Fruit fly (Drosophila melanogaster) whole organism, embryonic: ENCODE data around the gene CG5808.

Source experiments
- CG1024 ChIP-seq: fragments of 200-800 bp; sonication (Bioruptor generic); IDR thresholded peaks from 2 replicates; pipeline ENCODE4 v1.3.6; 2022; ENCODE audit warnings: missing biosample characterization, missing genetic modification characterization
- CG10267 ChIP-seq: fragments of 200-800 bp; sonication (Bioruptor generic); optimal IDR thresholded peaks from 2 replicates; lab custom pipeline; 2018; ENCODE audit warnings: missing biosample characterization, mild to moderate bottlenecking, missing genetic modification characterization, moderate library complexity
- CG10654 ChIP-seq: fragments of 200-800 bp; sonication (Bioruptor generic); optimal IDR thresholded peaks from 2 replicates; lab custom pipeline; 2016; ENCODE audit warnings: missing biosample characterization, missing genetic modification characterization
- CG11085 ChIP-seq: fragments of 200-800 bp; sonication (Bioruptor generic); IDR thresholded peaks from 2 replicates; pipeline ENCODE4 v1.3.6; 2022; ENCODE audit warnings: missing biosample characterization, missing genetic modification characterization
- CG14441 ChIP-seq: fragments of 200-800 bp; sonication (Bioruptor generic); IDR thresholded peaks from 2 replicates; pipeline ENCODE4 v1.3.6; 2022; ENCODE audit warnings: missing biosample characterization, missing genetic modification characterization
- CG15269 ChIP-seq: fragments of 200-800 bp; sonication (Bioruptor generic); optimal IDR thresholded peaks from 2 replicates; lab custom pipeline; 2018; ENCODE audit warnings: missing biosample characterization, mild to moderate bottlenecking, missing genetic modification characterization, moderate library complexity
- CG17829 ChIP-seq: fragments of 200-800 bp; optimal IDR thresholded peaks from 2 replicates; lab custom pipeline; 2019; ENCODE audit warnings: missing biosample characterization, mild to moderate bottlenecking, missing genetic modification characterization, moderate library complexity
- CG18011 ChIP-seq: fragments of 200-800 bp; sonication (Bioruptor generic); optimal IDR thresholded peaks from 2 replicates; lab custom pipeline; 2017; ENCODE audit warnings: missing biosample characterization, missing genetic modification characterization, mild to moderate bottlenecking, moderate library complexity, missing genotype
- CG2116 ChIP-seq: fragments of 200-800 bp; sonication (Bioruptor generic); optimal IDR thresholded peaks from 3 replicates; lab custom pipeline; 2018; ENCODE audit warnings: missing biosample characterization, mild to moderate bottlenecking, missing genetic modification characterization
- CG34376 ChIP-seq: fragments of 200-800 bp; sonication (Bioruptor generic); optimal IDR thresholded peaks from 2 replicates; lab custom pipeline; 2018; ENCODE audit warnings: missing biosample characterization, mild to moderate bottlenecking, missing genetic modification characterization
- CG4328 ChIP-seq: fragments of 200-800 bp; sonication (Bioruptor generic); optimal IDR thresholded peaks from 3 replicates; lab custom pipeline; 2017; ENCODE audit warnings: missing biosample characterization, missing genetic modification reagents, missing genetic modification characterization
- CG4820 ChIP-seq: fragments of 200-800 bp; sonication (Bioruptor generic); optimal IDR thresholded peaks from 3 replicates; lab custom pipeline; 2016; ENCODE audit warnings: missing biosample characterization, missing genetic modification characterization
- CG6175 ChIP-seq: fragments of 200-800 bp; sonication (Bioruptor generic); IDR thresholded peaks from 3 replicates; pipeline ENCODE4 v1.3.6; 2022; ENCODE audit warnings: missing biosample characterization, missing genetic modification characterization
- CkIIα-i1 ChIP-seq: fragments of 200-800 bp; sonication (Bioruptor generic); IDR thresholded peaks from 2 replicates; pipeline ENCODE4 v1.3.6; 2022; ENCODE audit warnings: missing biosample characterization, missing genetic modification characterization
- Ets97D ChIP-seq: fragments of 200-800 bp; sonication (Bioruptor generic); optimal IDR thresholded peaks from 3 replicates; lab custom pipeline; 2016; ENCODE audit warnings: missing biosample characterization, missing genetic modification characterization
- Gsc ChIP-seq: fragments of 200-800 bp; sonication (Bioruptor generic); IDR thresholded peaks from 2 replicates; pipeline ENCODE4 v1.3.6; 2022; ENCODE audit warnings: missing biosample characterization, missing genetic modification characterization
- Hr51 ChIP-seq, 2 experiments: fragments of 200-800 bp; sonication (Bioruptor generic); optimal IDR thresholded peaks; 2 replicates in 1 of 2; 3 replicates in 1 of 2; lab custom pipeline; 2016 to 2018; ENCODE audit warnings: missing biosample characterization in 2 of 2, missing genetic modification characterization in 2 of 2, mild to moderate bottlenecking in 1 of 2, moderate library complexity in 1 of 2
- Lhr ChIP-seq: fragments of 200-800 bp; sonication (Bioruptor generic); optimal IDR thresholded peaks from 3 replicates; lab custom pipeline; 2017; ENCODE audit warnings: mild to moderate bottlenecking, missing biosample characterization, missing genetic modification reagents, missing genetic modification characterization
- MESR4 ChIP-seq: fragments of 200-800 bp; sonication (Bioruptor generic); optimal IDR thresholded peaks from 2 replicates; lab custom pipeline; 2018; ENCODE audit warnings: missing biosample characterization, mild to moderate bottlenecking, missing genetic modification characterization, moderate library complexity
- Med ChIP-seq: fragments of 200-800 bp; sonication (Bioruptor generic); peaks from one replicate; lab custom pipeline; 2016; ENCODE audit warnings: missing biosample characterization, missing genetic modification characterization, mild to moderate bottlenecking, inconsistent platforms, moderate library complexity
- Oaz ChIP-seq: fragments of 200-800 bp; sonication (Bioruptor generic); IDR thresholded peaks from 2 replicates; pipeline ENCODE4 v1.3.6; 2022; ENCODE audit warnings: missing biosample characterization, missing genetic modification characterization
- Poxn ChIP-seq: fragments of 200-800 bp; sonication (Bioruptor generic); IDR thresholded peaks from 2 replicates; pipeline ENCODE4 v1.3.6; 2022; ENCODE audit warnings: missing biosample characterization, missing genetic modification characterization
- Scr ChIP-seq: fragments of 200-800 bp; sonication (Bioruptor generic); IDR thresholded peaks from 2 replicates; pipeline ENCODE4 v1.3.6; 2022; ENCODE audit warnings: missing biosample characterization, missing genetic modification characterization; ENCODE audit not compliant: partially characterized antibody
- TFAM ChIP-seq: fragments of 200-800 bp; sonication (Bioruptor generic); optimal IDR thresholded peaks from 2 replicates; lab custom pipeline; 2017; ENCODE audit warnings: missing biosample characterization, missing genetic modification characterization, inconsistent platforms
- ara ChIP-seq: fragments of 200-800 bp; sonication (Bioruptor generic); IDR thresholded peaks from 2 replicates; pipeline ENCODE4 v1.3.6; 2022; ENCODE audit warnings: missing biosample characterization, missing genetic modification characterization
- chinmo ChIP-seq: fragments of 200-800 bp; sonication (Bioruptor generic); IDR thresholded peaks from 4 replicates; pipeline ENCODE4 v1.3.6; 2022; ENCODE audit warnings: missing biosample characterization, missing genetic modification characterization; ENCODE audit not compliant: partially characterized antibody
- crp ChIP-seq, 2 experiments: fragments of 200-800 bp; sonication (Bioruptor generic); optimal IDR thresholded peaks; 2 replicates in 1 of 2; 3 replicates in 1 of 2; lab custom pipeline; 2017; ENCODE audit warnings: missing biosample characterization in 2 of 2, missing genetic modification characterization in 2 of 2, mild to moderate bottlenecking in 1 of 2, moderate library complexity in 1 of 2
- ftz-f1 ChIP-seq: fragments of 200-800 bp; sonication (Bioruptor generic); optimal IDR thresholded peaks from 2 replicates; lab custom pipeline; 2016; ENCODE audit warnings: missing biosample characterization, missing genetic modification characterization
- inv ChIP-seq: fragments of 200-800 bp; sonication (Bioruptor generic); IDR thresholded peaks from 2 replicates; pipeline ENCODE4 v1.3.6; 2022; ENCODE audit warnings: missing biosample characterization, missing genetic modification characterization; ENCODE audit not compliant: partially characterized antibody
- kay ChIP-seq: fragments of 200-800 bp; sonication (Bioruptor generic); optimal IDR thresholded peaks from 2 replicates; lab custom pipeline; 2016; ENCODE audit warnings: missing biosample characterization, missing genetic modification characterization
- lbe ChIP-seq: fragments of 200-800 bp; sonication (Bioruptor generic); optimal IDR thresholded peaks from 2 replicates; lab custom pipeline; 2016; ENCODE audit warnings: missing biosample characterization, mild to moderate bottlenecking, missing genetic modification characterization
- luna ChIP-seq: fragments of 200-800 bp; sonication (Bioruptor generic); optimal IDR thresholded peaks from 2 replicates; lab custom pipeline; 2016; ENCODE audit warnings: missing biosample characterization, missing genetic modification characterization
- nom ChIP-seq: fragments of 200-800 bp; sonication (Bioruptor generic); optimal IDR thresholded peaks from 2 replicates; lab custom pipeline; 2017; ENCODE audit warnings: missing biosample characterization, missing genetic modification characterization, mild to moderate bottlenecking, moderate library complexity, missing genetic modification reagents
- repo ChIP-seq: fragments of 200-800 bp; sonication (Bioruptor generic); optimal IDR thresholded peaks from 2 replicates; lab custom pipeline; 2016; ENCODE audit warnings: missing biosample characterization, missing genetic modification characterization
- row ChIP-seq: fragments of 200-800 bp; sonication (Bioruptor generic); IDR thresholded peaks from 3 replicates; pipeline ENCODE4 v1.3.6; 2022; ENCODE audit warnings: missing biosample characterization, missing genetic modification characterization
- stwl ChIP-seq: fragments of 200-800 bp; sonication (Bioruptor generic); optimal IDR thresholded peaks from 3 replicates; lab custom pipeline; 2018; ENCODE audit warnings: missing biosample characterization, mild to moderate bottlenecking, missing genetic modification characterization, moderate library complexity
- vvl ChIP-seq: fragments of 200-800 bp; sonication (Bioruptor generic); IDR thresholded peaks from 2 replicates; pipeline ENCODE4 v1.3.6; 2022; ENCODE audit warnings: missing biosample characterization, missing genetic modification characterization
- wek ChIP-seq: fragments of 200-800 bp; sonication (Bioruptor generic); optimal IDR thresholded peaks from 3 replicates; lab custom pipeline; 2018; ENCODE audit warnings: missing biosample characterization, mild to moderate bottlenecking, missing genetic modification characterization, moderate library complexity

Gene CG5808

dm6 chr3R:24862574-24863089 is 45.8 kb upstream of the CG5808 start, which contains the start of gene CG7016 (continued):
- no peak for TF ChIP-seq CG18011 (GFP tag; lab: Kevin White, UChicago)

dm6 chr3R:24862065-24862464 is 45.3 kb upstream of the CG5808 start, which contains the start of gene CG13640:
Gene CG13640, minus strand, starts transcription at chr3R:24862165.
- 0 out of 2 replicates have a peak, but pooled peaks have one; percentile 24 for TF ChIP-seq vvl (GFP tag; lab: Robert Waterston, UW)
- peak; percentile 7 for TF ChIP-seq Med
- no peak for TF ChIP-seq CG1024

- 0 out of 4 replicates have a peak, but pooled peaks have one; percentile 48 for TF ChIP-seq chinmo (GFP tag; lab: Robert Waterston, UW)
- no peak for TF ChIP-seq stwl (tag; lab: Kevin White, UChicago)
- TF ChIP-seq row (GFP tag; lab: Robert Waterston, UW): 0 out of 3 replicates have a peak, but pooled peaks have one; percentile 34
- 0 out of 2 replicates have a peak, but pooled peaks have one; percentile 5 for TF ChIP-seq CG14441
- TF ChIP-seq repo (GFP tag; lab: Kevin White, UChicago): no peak
Observed at dm6 chr3R:24860316-24860826, 43.6 kb upstream of the CG5808 start, which contains the start of gene CG13639. Gene CG13639, minus strand, starts transcription at chr3R:24860366.

- TF ChIP-seq luna (GFP tag; lab: Kevin White, UChicago): no peak
- TF ChIP-seq ara (GFP tag; lab: Robert Waterston, UW): no peak
- TF ChIP-seq wek (GFP tag; lab: Kevin White, UChicago): no peak
Observed at dm6 chr3R:24859701-24860100, 42.9 kb upstream of the CG5808 start, which contains the start of gene ppk22. Gene ppk22, minus strand, starts transcription at chr3R:24859801.

dm6 chr3R:24857459-24857858 is 40.7 kb upstream of the CG5808 start, which contains the start of gene CAH4:
Gene CAH4, minus strand, starts transcription at chr3R:24857559.
- no peak for TF ChIP-seq lbe
- no peak for TF ChIP-seq CkIIα-i1 (GFP tag; lab: Robert Waterston, UW)
- TF ChIP-seq Ets97D: no peak
- TF ChIP-seq Lhr (GFP tag; lab: Kevin White, UChicago): no peak
- no peak for TF ChIP-seq inv
- TF ChIP-seq Gsc (GFP tag; lab: Robert Waterston, UW): no peak
- no peak for TF ChIP-seq CG6175

- TF ChIP-seq TFAM (no peak), nom (GFP tag; lab: Kevin White, UChicago) (no peak), Poxn (GFP tag; lab: Robert Waterston, UW) (no peak)
Observed at dm6 chr3R:24856143-24856542, 39.3 kb upstream of the CG5808 start, which contains the start of gene HDAC11. Gene HDAC11, minus strand, starts transcription at chr3R:24856243.

- TF ChIP-seq CG10654 (GFP tag; lab: Kevin White, UChicago) (no peak), crp (GFP tag; optimal IDR thresholded peaks at IDR 0.05; lab: Kevin White, UChicago) (no peak), Oaz (no peak), CG4820 (GFP tag; lab: Kevin White, UChicago) (no peak), CG11085 (GFP tag; lab: Robert Waterston, UW) (no peak), CG2116 (GFP tag; lab: Kevin White, UChicago) (peak; percentile 7), chinmo (GFP tag; lab: Robert Waterston, UW) (no peak), Scr (GFP tag; lab: Robert Waterston, UW) (peak; percentile 25; the same call in 1 of the 2 replicates), Hr51 (GFP tag; optimal IDR thresholded peaks at IDR 0.05; lab: Kevin White, UChicago) (no peak), CG10267 (tag; lab: Kevin White, UChicago) (peak; percentile 17), CG4328 (GFP tag; lab: Kevin White, UChicago) (no peak), CG15269 (tag; lab: Kevin White, UChicago) (no peak), ftz-f1 (GFP tag; lab: Kevin White, UChicago) (peak; percentile 0), MESR4 (GFP tag; lab: Kevin White, UChicago) (peak; percentile 68), kay (GFP tag; lab: Kevin White, UChicago) (peak; percentile 1), CG17829 (tag; lab: Kevin White, UChicago) (peak; percentile 1), CG34376 (GFP tag; lab: Kevin White, UChicago) (no peak)
Observed at dm6 chr3R:24851429-24851828, 34.6 kb upstream of the CG5808 start, which contains the start of gene Nct. Gene Nct, plus strand, starts transcription at chr3R:24851601.
